Fruit fly (Drosophila melanogaster): ENCODE measurements around the gene Hsp70Bb.

Hsp70Bb gene

dm6 chr3R:12459879-12460522, 45.6 kb upstream of the Hsp70Bb start, which contains the start of the genes CG5961 and Polr3C (continued):
- TF ChIP-seq hb (GFP tag; IDR thresholded peaks at IDR 0.05; ENCODE audit: partially characterized antibody) (no peak), Stat92E (GFP tag; optimal IDR thresholded peaks at IDR 0.05) (peak in 1 of 3 experiments; percentile 20), dmrt11E (tag; optimal IDR thresholded peaks at IDR 0.05) (no peak), CG3407 (GFP tag; optimal IDR thresholded peaks at IDR 0.05) (no peak), stwl (tag; optimal IDR thresholded peaks at IDR 0.05) (peak; percentile 63), zen (tag; optimal IDR thresholded peaks at IDR 0.05) (peak; percentile 11), CG10321 (GFP tag; IDR thresholded peaks at IDR 0.05) (no peak), hkb (optimal IDR thresholded peaks at IDR 0.05) (no peak), hkb (GFP tag; IDR thresholded peaks at IDR 0.05) (no peak), grau (tag; optimal IDR thresholded peaks at IDR 0.05) (no peak), CG8388 (GFP tag; optimal IDR thresholded peaks at IDR 0.05) (no peak), ara (GFP tag; IDR thresholded peaks at IDR 0.05) (no peak), CG9797 (GFP tag; optimal IDR thresholded peaks at IDR 0.05) (peak; percentile 62), CG13894 (tag; optimal IDR thresholded peaks at IDR 0.05) (no peak), dati (GFP tag; IDR thresholded peaks at IDR 0.05) (no peak), MESR4 (GFP tag; optimal IDR thresholded peaks at IDR 0.05) (peak; percentile 71), Optix (GFP tag; IDR thresholded peaks at IDR 0.05) (no peak), ham (GFP tag; IDR thresholded peaks at IDR 0.05) (no peak), tll (GFP tag; optimal IDR thresholded peaks at IDR 0.05) (peak in 1 of 2 experiments; percentile 65), chif (GFP tag; optimal IDR thresholded peaks at IDR 0.05) (no peak), CG8359 (GFP tag; optimal IDR thresholded peaks at IDR 0.05; ENCODE audit: borderline replicate concordance) (no peak), CG12659 (GFP tag; optimal IDR thresholded peaks at IDR 0.05) (peak; percentile 35), CG3163 (GFP tag; optimal IDR thresholded peaks at IDR 0.05) (peak; percentile 35), Hmr (GFP tag; optimal IDR thresholded peaks at IDR 0.05) (no peak), zfh1 (GFP tag; IDR thresholded peaks at IDR 0.05) (no peak), ftz-f1 (GFP tag; optimal IDR thresholded peaks at IDR 0.05) (no peak), CG11456 (GFP tag; IDR thresholded peaks at IDR 0.05) (no peak), CG4617 (GFP tag; optimal IDR thresholded peaks at IDR 0.05; ENCODE audit: borderline replicate concordance) (peak; percentile 10), maf-S (GFP tag; optimal IDR thresholded peaks at IDR 0.05) (no peak), zf30C (GFP tag; optimal IDR thresholded peaks at IDR 0.05) (no peak), lilli (GFP tag; optimal IDR thresholded peaks at IDR 0.05) (no peak), CG14050 (GFP tag; IDR thresholded peaks at IDR 0.05) (no peak), Hey (tag; optimal IDR thresholded peaks at IDR 0.05) (no peak), CG6683 (GFP tag; optimal IDR thresholded peaks at IDR 0.05) (no peak), gt (GFP tag; IDR thresholded peaks at IDR 0.05) (no peak), CG2120 (GFP tag; optimal IDR thresholded peaks at IDR 0.05) (peak; percentile 10), Bdp1 (GFP tag; optimal IDR thresholded peaks at IDR 0.05) (no peak), NK7.1 (GFP tag; optimal IDR thresholded peaks at IDR 0.05) (no peak), so (GFP tag; IDR thresholded peaks at IDR 0.05) (no peak), Oli (tag; optimal IDR thresholded peaks at IDR 0.05) (no peak), sna (GFP tag; IDR thresholded peaks at IDR 0.05; ENCODE audit: partially characterized antibody) (no peak; the same call in 1 of the 2 replicates), Med (GFP tag) (peak; percentile 74), CG10366 (GFP tag; IDR thresholded peaks at IDR 0.05) (no peak), ash1 (GFP tag; optimal IDR thresholded peaks at IDR 0.05) (no peak), CG11723 (GFP tag; optimal IDR thresholded peaks at IDR 0.05) (no peak), CG6175 (GFP tag; IDR thresholded peaks at IDR 0.05) (no peak), pros (GFP tag; optimal IDR thresholded peaks at IDR 0.05) (peak; percentile 14), CG15601 (tag; optimal IDR thresholded peaks at IDR 0.05) (peak; percentile 61), CG15514 (GFP tag; optimal IDR thresholded peaks at IDR 0.05) (peak; percentile 70)

Data from whole organism, embryonic.